Worm (Caenorhabditis elegans) whole organism, L2 larva: ENCODE data around the gene C44C10.12.

Source experiments
- F13H6.1 ChIP-seq: sonication (generic microtip); optimal IDR thresholded peaks from 2 replicates; lab custom pipeline; 2016; ENCODE audit warnings: missing genetic modification characterization, missing compliant biosample characterization
- alr-1 ChIP-seq: fragments of 150-350 bp; optimal IDR thresholded peaks from 2 replicates; lab custom pipeline; 2014; ENCODE audit warnings: missing biosample characterization, missing genetic modification characterization
- aly-2 ChIP-seq: fragments of 150-350 bp; optimal IDR thresholded peaks from 2 replicates; lab custom pipeline; 2014; ENCODE audit warnings: missing biosample characterization, missing genetic modification characterization
- blmp-1 ChIP-seq: sonication (generic microtip); optimal IDR thresholded peaks from 2 replicates; lab custom pipeline; 2017; ENCODE audit warnings: missing genetic modification characterization, mild to moderate bottlenecking, missing compliant biosample characterization, antibody characterized with exemption, moderate library complexity; ENCODE audit not compliant: insufficient read depth
- ceh-16 ChIP-seq: fragments of 150-350 bp; optimal IDR thresholded peaks from 2 replicates; lab custom pipeline; 2014; ENCODE audit warnings: missing biosample characterization, missing genetic modification characterization
- ceh-82 ChIP-seq: fragments of 150-350 bp; optimal IDR thresholded peaks from 2 replicates; lab custom pipeline; 2014; ENCODE audit warnings: missing biosample characterization, missing genetic modification characterization
- crh-2 ChIP-seq: sonication (generic microtip); optimal IDR thresholded peaks from 2 replicates; lab custom pipeline; 2017; ENCODE audit warnings: missing biosample characterization, missing genetic modification characterization
- dmd-4 ChIP-seq: sonication (generic microtip); optimal IDR thresholded peaks from 2 replicates; lab custom pipeline; 2017; ENCODE audit warnings: missing biosample characterization, missing genetic modification characterization
- egl-27 ChIP-seq: sonication (generic microtip); optimal IDR thresholded peaks from 3 replicates; lab custom pipeline; 2017; ENCODE audit warnings: missing biosample characterization, missing genetic modification reagents, missing genetic modification characterization
- elt-1 ChIP-seq: fragments of 150-350 bp; optimal IDR thresholded peaks from 2 replicates; lab custom pipeline; 2014; ENCODE audit warnings: missing biosample characterization, missing genetic modification characterization
- fos-1 ChIP-seq: fragments of 150-350 bp; optimal IDR thresholded peaks from 2 replicates; lab custom pipeline; 2014; ENCODE audit warnings: missing biosample characterization, missing genetic modification characterization
- gmeb-1 ChIP-seq: fragments of 150-350 bp; optimal IDR thresholded peaks from 2 replicates; lab custom pipeline; 2014; ENCODE audit warnings: missing biosample characterization, missing genetic modification characterization
- lin-39 ChIP-seq: fragments of 150-350 bp; optimal IDR thresholded peaks from 2 replicates; lab custom pipeline; 2014; ENCODE audit warnings: missing biosample characterization, missing genetic modification reagents, missing genetic modification characterization
- lsy-2 ChIP-seq, 2 experiments: fragments of 150-350 bp in 1 of 2; sonication (generic microtip) in 1 of 2; optimal IDR thresholded peaks; 2 replicates each; lab custom pipeline; 2014 to 2017; ENCODE audit warnings: missing biosample characterization in 2 of 2, missing genetic modification characterization in 2 of 2
- mab-5 ChIP-seq: fragments of 150-350 bp; optimal IDR thresholded peaks from 2 replicates; lab custom pipeline; 2014; ENCODE audit warnings: missing biosample characterization, missing genetic modification characterization
- mdl-1 ChIP-seq, 2 experiments: fragments of 150-350 bp in 1 of 2; sonication (generic microtip) in 1 of 2; optimal IDR thresholded peaks; 2 replicates each; lab custom pipeline; 2017; ENCODE audit warnings: missing biosample characterization in 2 of 2, missing genetic modification characterization in 2 of 2
- nhr-10 ChIP-seq: sonication (generic microtip); optimal IDR thresholded peaks from 2 replicates; lab custom pipeline; 2017; ENCODE audit warnings: missing biosample characterization, missing genetic modification characterization
- nhr-129 ChIP-seq: fragments of 150-350 bp; optimal IDR thresholded peaks from 2 replicates; lab custom pipeline; 2014; ENCODE audit warnings: missing biosample characterization, missing genetic modification characterization
- nhr-21 ChIP-seq: fragments of 150-350 bp; optimal IDR thresholded peaks from 2 replicates; lab custom pipeline; 2014; ENCODE audit warnings: missing biosample characterization, missing genetic modification characterization
- nhr-23 ChIP-seq: fragments of 150-350 bp; optimal IDR thresholded peaks from 2 replicates; lab custom pipeline; 2014; ENCODE audit warnings: missing biosample characterization, missing genetic modification reagents, missing genetic modification characterization
- nhr-237 ChIP-seq: fragments of 150-350 bp; optimal IDR thresholded peaks from 2 replicates; lab custom pipeline; 2014; ENCODE audit warnings: missing biosample characterization, missing genetic modification characterization
- nhr-6 ChIP-seq: fragments of 150-350 bp; optimal IDR thresholded peaks from 2 replicates; lab custom pipeline; 2014; ENCODE audit warnings: missing biosample characterization, missing genetic modification characterization
- peb-1 ChIP-seq: fragments of 150-350 bp; optimal IDR thresholded peaks from 2 replicates; lab custom pipeline; 2014; ENCODE audit warnings: missing biosample characterization, missing genetic modification characterization
- sma-3 ChIP-seq: sonication (generic microtip); optimal IDR thresholded peaks from 2 replicates; lab custom pipeline; 2016; ENCODE audit warnings: missing genetic modification reagents, missing genetic modification characterization, missing compliant biosample characterization
- sma-9 ChIP-seq, 2 experiments: fragments of 150-350 bp in 1 of 2; sonication (generic microtip) in 1 of 2; optimal IDR thresholded peaks; 2 replicates each; lab custom pipeline; 2014 to 2016; ENCODE audit warnings: missing genetic modification characterization in 2 of 2, mild to moderate bottlenecking in 1 of 2, missing biosample characterization in 1 of 2, missing compliant biosample characterization in 1 of 2, missing genetic modification reagents in 1 of 2, moderate library complexity in 1 of 2
- snpc-4 ChIP-seq: fragments of 150-350 bp; optimal IDR thresholded peaks from 2 replicates; lab custom pipeline; 2014; ENCODE audit warnings: missing biosample characterization, missing genetic modification characterization
- unc-39 ChIP-seq: fragments of 150-350 bp; optimal IDR thresholded peaks from 2 replicates; lab custom pipeline; 2014; ENCODE audit warnings: missing biosample characterization, missing genetic modification characterization
- unc-55 ChIP-seq: fragments of 150-350 bp; sonication (generic microtip); optimal IDR thresholded peaks from 3 replicates; lab custom pipeline; 2014; ENCODE audit warnings: missing biosample characterization, missing genetic modification reagents, missing genetic modification characterization
- ztf-1 ChIP-seq: fragments of 200-800 bp; sonication (Bioruptor generic); conservative IDR thresholded peaks from 2 replicates; pipeline ENCODE4 v1.3.6; 2022; ENCODE audit warnings: missing genetic modification characterization, missing compliant biosample characterization
- ztf-11 ChIP-seq: sonication (generic microtip); optimal IDR thresholded peaks from 2 replicates; lab custom pipeline; 2017; ENCODE audit warnings: missing biosample characterization, missing genetic modification characterization
- ztf-4 ChIP-seq: fragments of 150-350 bp; optimal IDR thresholded peaks from 2 replicates; lab custom pipeline; 2014; ENCODE audit warnings: missing biosample characterization, missing genetic modification characterization

The C44C10.12 gene

DNA sequence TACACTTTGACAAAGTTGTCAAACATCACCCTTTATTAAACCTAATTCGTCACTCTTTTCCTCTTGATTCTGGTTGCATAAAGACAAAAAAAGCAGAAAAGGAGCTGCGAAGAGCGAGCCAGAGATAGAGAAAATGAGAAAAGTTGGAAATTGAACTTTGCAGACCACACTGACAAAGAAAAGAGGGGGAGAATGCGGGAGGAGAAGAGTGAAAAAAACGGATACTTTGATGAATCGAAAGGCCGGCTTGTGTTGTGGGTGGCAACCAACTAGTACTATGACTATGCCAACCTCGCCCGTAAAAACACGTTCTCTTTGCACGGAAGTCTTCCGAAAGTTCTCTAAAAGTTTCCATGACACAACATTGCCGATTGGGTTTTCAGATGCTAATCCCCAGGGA lies 28.9 kb downstream of the C44C10.12 start:
- TF ChIP-seq nhr-129 (peak; percentile 27), elt-1 (tag; lab: Kevin White, UChicago) (no peak)

DNA sequence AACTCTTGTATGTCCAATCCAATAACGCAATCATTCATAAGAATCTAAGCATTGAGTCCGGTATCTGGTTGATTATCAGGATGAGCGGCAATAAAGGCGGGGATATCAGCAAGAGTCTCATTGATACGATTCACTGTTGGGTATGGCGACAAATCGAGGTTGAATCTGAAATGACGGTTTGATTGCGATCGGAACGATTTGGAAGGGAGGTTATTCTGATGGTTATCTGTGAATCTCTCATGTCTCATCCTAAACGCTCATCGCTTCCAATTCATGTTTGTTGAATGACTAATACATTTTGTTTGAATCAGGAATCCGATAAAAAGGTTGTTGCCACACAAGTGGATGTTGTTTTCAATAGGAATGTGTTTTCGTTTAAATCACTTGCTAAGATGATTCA lies 29.7 kb downstream of the C44C10.12 start:
- TF ChIP-seq mdl-1 (tag; optimal IDR thresholded peaks at IDR 0.05; lab: Kevin White, UChicago) (no peak), peb-1 (tag; lab: Kevin White, UChicago) (no peak), ztf-4 (no peak), snpc-4 (tag; lab: Kevin White, UChicago) (no peak), nhr-6 (tag; lab: Kevin White, UChicago) (no peak), nhr-23 (tag; lab: Kevin White, UChicago) (no peak), elt-1 (tag; lab: Kevin White, UChicago) (peak; percentile 93), lin-39 (tag; lab: Kevin White, UChicago) (no peak), aly-2 (tag; lab: Kevin White, UChicago) (no peak), nhr-10 (tag; lab: Kevin White, UChicago) (no peak), sma-9 (GFP tag; optimal IDR thresholded peaks at IDR 0.05; lab: Kevin White, UChicago) (peak; percentile 33), sma-9 (tag; optimal IDR thresholded peaks at IDR 0.05; lab: Kevin White, UChicago) (no peak), nhr-237 (tag; lab: Kevin White, UChicago) (no peak), alr-1 (tag; lab: Kevin White, UChicago) (no peak), ceh-16 (tag; lab: Kevin White, UChicago) (peak; percentile 66)

DNA sequence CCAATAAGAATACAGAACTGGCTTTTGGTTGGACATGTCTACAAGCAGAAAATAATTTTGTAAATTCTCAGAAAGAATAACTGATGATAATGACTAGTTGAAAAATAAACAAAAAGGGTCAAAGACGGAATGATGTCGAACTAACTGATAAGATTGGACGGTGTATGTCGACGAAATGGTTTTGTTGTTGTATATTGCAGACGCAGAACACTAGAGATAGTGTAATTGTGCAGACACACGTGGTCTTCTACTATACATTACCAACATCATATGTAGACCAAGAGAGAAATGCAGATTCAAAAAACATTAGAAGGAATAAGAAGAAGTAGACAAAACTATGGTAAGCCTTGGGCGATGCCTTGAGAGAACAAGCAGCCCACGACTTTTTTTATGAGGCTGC lies 31.0 kb downstream of the C44C10.12 start, which contains the start of the genes gst-42 and D1053.2:
Gene gst-42, minus strand, starts transcription at position 176 of the 400 bp plus-strand sequence.
Gene D1053.2, plus strand, starts transcription at position 391 of the 400 bp plus-strand sequence.
- TF ChIP-seq lsy-2 (tag; optimal IDR thresholded peaks at IDR 0.05; lab: Kevin White, UChicago) (peak in 1 of 2 experiments; percentile 42), nhr-21 (tag; lab: Kevin White, UChicago) (peak; percentile 18), nhr-129 (peak; percentile 62), sma-3 (GFP tag; lab: Kevin White, UChicago) (peak; percentile 72), lin-39 (tag; lab: Kevin White, UChicago) (no peak), gmeb-1 (peak; percentile 40), ceh-82 (tag; lab: Kevin White, UChicago) (no peak), unc-39 (tag; lab: Kevin White, UChicago) (no peak), fos-1 (peak; percentile 87), blmp-1 (peak; percentile 5), mdl-1 (tag; optimal IDR thresholded peaks at IDR 0.05; lab: Kevin White, UChicago) (peak; percentile 47 to 78), sma-9 (GFP tag; optimal IDR thresholded peaks at IDR 0.05; lab: Kevin White, UChicago) (peak; percentile 97), sma-9 (tag; optimal IDR thresholded peaks at IDR 0.05; lab: Kevin White, UChicago) (no peak), egl-27 (tag; lab: Kevin White, UChicago) (peak; percentile 9), F13H6.1 (tag; lab: Kevin White, UChicago) (peak; percentile 45), crh-2 (tag; lab: Kevin White, UChicago) (peak; percentile 89), nhr-23 (tag; lab: Kevin White, UChicago) (no peak)
- TF ChIP-seq, all 48 proteins: peak for 12

DNA sequence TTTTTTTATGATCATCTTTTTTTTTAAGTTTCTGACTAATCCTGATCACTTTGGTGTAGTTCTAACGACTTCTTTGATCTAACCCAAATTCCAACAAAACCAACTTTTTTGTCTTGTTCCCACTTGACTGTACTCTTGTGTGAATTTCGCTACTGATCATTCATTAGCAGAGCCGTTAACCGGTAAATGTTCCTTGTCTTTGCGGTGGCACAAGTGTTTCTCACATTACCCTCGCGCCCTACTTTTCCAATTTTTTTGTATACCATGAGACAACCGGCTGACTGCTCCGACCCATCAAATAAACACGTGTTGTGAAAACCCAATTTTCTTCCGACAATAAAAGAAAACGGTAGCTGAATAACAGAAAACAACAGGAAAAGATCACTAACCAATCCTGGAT lies 36.0 kb downstream of the C44C10.12 start:
- TF ChIP-seq dmd-4 (tag; lab: Kevin White, UChicago) = no peak
- TF ChIP-seq lin-39 (tag; lab: Kevin White, UChicago) = no peak
- no peak for TF ChIP-seq lsy-2 (tag; optimal IDR thresholded peaks at IDR 0.05; lab: Kevin White, UChicago)
- TF ChIP-seq mab-5 = no peak
- TF ChIP-seq ztf-1 (GFP tag; lab: Robert Waterston, UW) = no peak
- TF ChIP-seq elt-1 (tag; lab: Kevin White, UChicago) = no peak
- TF ChIP-seq gmeb-1 = no peak

DNA sequence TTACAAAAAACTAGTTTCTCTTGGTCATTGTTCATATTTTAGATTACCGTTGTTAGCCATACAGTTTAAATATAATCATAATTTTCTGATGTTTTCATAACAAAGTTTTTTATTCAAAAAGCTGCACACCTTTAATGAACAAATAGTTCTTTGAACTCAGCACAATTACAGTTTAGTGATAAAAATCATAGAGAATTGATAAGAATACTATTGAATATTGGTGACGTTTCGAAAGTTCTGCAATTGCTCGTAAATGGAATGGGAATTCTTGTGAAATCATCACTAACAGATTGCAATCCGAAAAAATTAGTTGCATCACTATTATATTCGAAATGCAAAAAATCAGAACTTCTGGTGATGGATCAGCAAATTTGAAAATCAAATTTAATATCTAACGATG lies 37.3 kb downstream of the C44C10.12 start:
- no peak for TF ChIP-seq ztf-1 (GFP tag; lab: Robert Waterston, UW)
- TF ChIP-seq ztf-11 (tag; lab: Kevin White, UChicago) = no peak
- no peak for TF ChIP-seq ceh-82 (tag; lab: Kevin White, UChicago)
- TF ChIP-seq fos-1 = peak; percentile 66
- no peak for TF ChIP-seq elt-1 (tag; lab: Kevin White, UChicago)
- TF ChIP-seq nhr-23 (tag; lab: Kevin White, UChicago) = no peak
- no peak for TF ChIP-seq unc-55 (GFP tag; lab: Kevin White, UChicago)
- TF ChIP-seq, all 48 proteins: peak for 1
